Fruit fly (Drosophila melanogaster): ENCODE data around the gene ihog.

The ihog gene

DNA sequence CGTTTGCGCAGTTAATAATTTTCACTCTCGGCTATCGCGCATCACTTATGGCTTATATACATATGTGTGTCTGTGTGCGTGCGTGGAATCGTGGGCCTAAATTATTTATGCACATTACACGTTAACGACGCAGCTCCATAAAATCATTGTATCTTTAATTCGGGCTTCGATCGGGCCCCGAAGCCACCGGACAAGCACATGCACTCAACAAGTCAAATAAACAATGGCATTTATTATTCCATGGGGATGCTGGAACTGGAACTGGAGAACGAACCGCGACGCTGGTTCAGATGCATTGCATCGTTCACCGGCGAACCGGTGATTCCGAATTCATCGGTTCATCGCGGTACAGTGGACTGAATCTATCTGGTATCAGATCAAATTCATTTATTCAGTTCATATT is at the start of gene ihog:
TSS of gene ihog (minus strand) at position 269 of the 403 bp plus-strand sequence.
- TF ChIP-seq Eip75B (GFP tag; optimal IDR thresholded peaks at IDR 0.05) (no peak), CG6808 (GFP tag; optimal IDR thresholded peaks at IDR 0.05) (no peak), OdsH (GFP tag; optimal IDR thresholded peaks at IDR 0.05) (no peak), acj6 (GFP tag; optimal IDR thresholded peaks at IDR 0.05) (no peak), cyc (GFP tag; optimal IDR thresholded peaks at IDR 0.05) (no peak), Eip78C (GFP tag) (peak; percentile 80), fd85E (GFP tag; optimal IDR thresholded peaks at IDR 0.05) (no peak), net (GFP tag; optimal IDR thresholded peaks at IDR 0.05) (no peak), CG6163 (GFP tag; IDR thresholded peaks at IDR 0.05) (0 out of 3 replicates have a peak, but pooled peaks have one; percentile 20), CG32006 (GFP tag; optimal IDR thresholded peaks at IDR 0.05) (no peak), dsx (GFP tag; optimal IDR thresholded peaks at IDR 0.05; ENCODE audit: poor library complexity, severe bottlenecking) (no peak), Eip93F (GFP tag; optimal IDR thresholded peaks at IDR 0.05) (no peak), CG1621 (tag; optimal IDR thresholded peaks at IDR 0.05) (no peak), Hr39 (GFP tag; optimal IDR thresholded peaks at IDR 0.05) (peak; percentile 9), CG8632 (GFP tag; optimal IDR thresholded peaks at IDR 0.05) (no peak), CG15336 (GFP tag; IDR thresholded peaks at IDR 0.05) (no peak), Lpt (GFP tag; optimal IDR thresholded peaks at IDR 0.05) (no peak), Sox14 (GFP tag; optimal IDR thresholded peaks at IDR 0.05) (peak; percentile 34), CG8119 (GFP tag; IDR thresholded peaks at IDR 0.05) (no peak)

DNA sequence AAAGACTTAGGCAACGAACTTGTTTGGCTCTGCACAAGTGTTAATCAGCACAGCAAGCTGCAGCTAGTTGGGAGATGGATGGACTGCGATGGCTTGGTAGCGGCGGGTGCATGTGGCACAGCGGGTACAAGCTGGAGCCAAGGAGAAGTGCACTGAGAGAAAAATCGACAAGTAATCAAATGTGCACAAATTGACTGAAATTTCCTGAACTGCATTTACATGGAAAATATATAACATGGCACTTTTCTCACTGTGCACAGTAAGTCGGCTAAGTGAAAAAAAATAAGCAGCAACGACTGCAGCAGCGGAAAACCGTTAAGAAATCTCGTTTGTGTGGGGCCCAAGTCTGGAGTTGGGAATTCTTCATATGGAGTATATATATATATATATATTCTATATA is 42.5 kb upstream of the ihog start:
- TF ChIP-seq CG3032 (tag; optimal IDR thresholded peaks at IDR 0.05), result peak; percentile 65
- peak; percentile 55 for TF ChIP-seq svp (GFP tag)
- peak; percentile 44 for TF ChIP-seq CG16779 (tag; optimal IDR thresholded peaks at IDR 0.05)
- peak; percentile 46 for TF ChIP-seq CG11762 (GFP tag; optimal IDR thresholded peaks at IDR 0.05; ENCODE audit: insufficient read depth)
- TF ChIP-seq achi (GFP tag; optimal IDR thresholded peaks at IDR 0.05), result peak; percentile 59
- peak; percentile 63 for TF ChIP-seq Lpt (GFP tag; optimal IDR thresholded peaks at IDR 0.05)
- TF ChIP-seq Hr38 (GFP tag; optimal IDR thresholded peaks at IDR 0.05), result no peak
- peak; percentile 64 for TF ChIP-seq CG10669 (GFP tag; optimal IDR thresholded peaks at IDR 0.05)
- peak; percentile 36 for TF ChIP-seq CG34406 (GFP tag; optimal IDR thresholded peaks at IDR 0.05)
- peak; percentile 33 for TF ChIP-seq CG8632 (GFP tag; optimal IDR thresholded peaks at IDR 0.05)
- TF ChIP-seq Sox102F (GFP tag; optimal IDR thresholded peaks at IDR 0.05), result no peak
- peak; percentile 20 for TF ChIP-seq Sox15 (GFP tag; optimal IDR thresholded peaks at IDR 0.05)
- TF ChIP-seq dac (GFP tag; optimal IDR thresholded peaks at IDR 0.05), result peak; percentile 39
- peak; percentile 65 for TF ChIP-seq CG6808 (GFP tag; optimal IDR thresholded peaks at IDR 0.05)
- peak; percentile 48 for TF ChIP-seq CG11902 (GFP tag; optimal IDR thresholded peaks at IDR 0.05)
- TF ChIP-seq CG6163 (GFP tag; IDR thresholded peaks at IDR 0.05), result peak; percentile 88
- no peak for TF ChIP-seq fkh (GFP tag; optimal IDR thresholded peaks at IDR 0.05)
- peak; percentile 66 for TF ChIP-seq CG1621 (tag; optimal IDR thresholded peaks at IDR 0.05)
- TF ChIP-seq lz (GFP tag; optimal IDR thresholded peaks at IDR 0.05), result no peak
- TF ChIP-seq CG31627 (GFP tag; optimal IDR thresholded peaks at IDR 0.05), result peak; percentile 11
- TF ChIP-seq Ets96B (tag; optimal IDR thresholded peaks at IDR 0.05), result peak; percentile 76
- TF ChIP-seq CG3919 (GFP tag; optimal IDR thresholded peaks at IDR 0.05), result peak; percentile 79
- TF ChIP-seq cyc (GFP tag; optimal IDR thresholded peaks at IDR 0.05), result peak; percentile 27
- peak; percentile 83 for TF ChIP-seq eg (GFP tag; IDR thresholded peaks at IDR 0.05)
- TF ChIP-seq Ets21C (GFP tag; optimal IDR thresholded peaks at IDR 0.05), result no peak
- TF ChIP-seq vri (GFP tag; optimal IDR thresholded peaks at IDR 0.05), result no peak
- peak; percentile 20 for TF ChIP-seq Hr39 (GFP tag; optimal IDR thresholded peaks at IDR 0.05)
- TF ChIP-seq topi (GFP tag; optimal IDR thresholded peaks at IDR 0.05), result peak; percentile 54
- peak; percentile 91 for TF ChIP-seq Eip78C (GFP tag)
- peak; percentile 44 for TF ChIP-seq CG4318 (GFP tag; optimal IDR thresholded peaks at IDR 0.05)
- no peak for TF ChIP-seq Eip93F (GFP tag; optimal IDR thresholded peaks at IDR 0.05)
- no peak for TF ChIP-seq esn (GFP tag; optimal IDR thresholded peaks at IDR 0.05)
- TF ChIP-seq CG6792 (GFP tag; optimal IDR thresholded peaks at IDR 0.05), result peak; percentile 66
- TF ChIP-seq Blimp-1 (GFP tag; optimal IDR thresholded peaks at IDR 0.05), result no peak
- TF ChIP-seq salr (GFP tag; optimal IDR thresholded peaks at IDR 0.05), result peak; percentile 53 to 55
- peak; percentile 76 for TF ChIP-seq Hr4 (GFP tag; optimal IDR thresholded peaks at IDR 0.05)
- peak; percentile 37; the same call in 1 of the 2 replicates for TF ChIP-seq CG11294 (GFP tag; IDR thresholded peaks at IDR 0.05)
- peak; percentile 78 for TF ChIP-seq CG15336 (GFP tag; IDR thresholded peaks at IDR 0.05)
- TF ChIP-seq CG9139 (GFP tag; optimal IDR thresholded peaks at IDR 0.05), result peak; percentile 45
- peak; percentile 35 for TF ChIP-seq CG10631 (GFP tag; optimal IDR thresholded peaks at IDR 0.05)
- TF ChIP-seq dsx (GFP tag; optimal IDR thresholded peaks at IDR 0.05; ENCODE audit: poor library complexity, severe bottlenecking), result peak; percentile 64

Measured in whole organism, prepupa.